Worm (Caenorhabditis elegans) whole organism, young adult: Measurements from ENCODE around the gene B0228.7.

Experiments used
- F57A8.1 ChIP-seq: fragments of 200-800 bp; sonication (Bioruptor generic); optimal IDR thresholded peaks from 2 replicates; lab custom pipeline; 2018; ENCODE audit warnings: mild to moderate bottlenecking, missing genetic modification characterization, moderate library complexity, missing compliant biosample characterization
- ama-1 ChIP-seq, 3 experiments: fragments of 150-350 bp in 1 of 3; sonication (generic microtip) in 2 of 3; optimal IDR thresholded peaks; 2 replicates each; lab custom pipeline; 2014 to 2018; ENCODE audit warnings: missing biosample characterization in 2 of 3, missing genetic modification characterization in 2 of 3, missing genetic modification reagents in 2 of 3
- fkh-3 ChIP-seq: sonication (generic microtip); optimal IDR thresholded peaks from 2 replicates; lab custom pipeline; 2016; ENCODE audit warnings: mild to moderate bottlenecking, missing genetic modification characterization, missing compliant biosample characterization
- hsf-1 ChIP-seq: fragments of 200-800 bp; sonication (Bioruptor generic); IDR thresholded peaks from 2 replicates; pipeline ENCODE4 v1.3.6; 2022; ENCODE audit warnings: missing genetic modification reagents, missing genetic modification characterization, missing compliant biosample characterization
- nfya-1 ChIP-seq: sonication (generic microtip); optimal IDR thresholded peaks from 2 replicates; lab custom pipeline; 2017; ENCODE audit warnings: antibody characterized with exemption, missing compliant biosample characterization, missing genetic modification characterization, borderline replicate concordance; ENCODE audit not compliant: insufficient read depth
- nfyb-1 ChIP-seq: fragments of 200-800 bp; sonication (Bioruptor generic); IDR thresholded peaks from 2 replicates; pipeline ENCODE4 v1.3.6; 2022; ENCODE audit warnings: missing genetic modification reagents, missing genetic modification characterization, missing compliant biosample characterization
- snpc-4 ChIP-seq, 5 experiments: fragments of 150-350 bp in 1 of 5; sonication (generic microtip) in 4 of 5; optimal IDR thresholded peaks; 2 replicates each; lab custom pipeline; 2014 to 2018; ENCODE audit warnings: missing genetic modification characterization in 5 of 5, missing biosample characterization in 3 of 5, antibody characterized with exemption in 2 of 5, mild to moderate bottlenecking in 2 of 5, missing compliant biosample characterization in 2 of 5, missing genotype in 2 of 5, moderate library complexity in 2 of 5, missing genetic modification reagents in 1 of 5
- ztf-3 ChIP-seq: fragments of 200-800 bp; sonication (Bioruptor generic); optimal IDR thresholded peaks from 2 replicates; lab custom pipeline; 2018; ENCODE audit warnings: mild to moderate bottlenecking, missing genetic modification characterization, missing compliant biosample characterization

DNA sequence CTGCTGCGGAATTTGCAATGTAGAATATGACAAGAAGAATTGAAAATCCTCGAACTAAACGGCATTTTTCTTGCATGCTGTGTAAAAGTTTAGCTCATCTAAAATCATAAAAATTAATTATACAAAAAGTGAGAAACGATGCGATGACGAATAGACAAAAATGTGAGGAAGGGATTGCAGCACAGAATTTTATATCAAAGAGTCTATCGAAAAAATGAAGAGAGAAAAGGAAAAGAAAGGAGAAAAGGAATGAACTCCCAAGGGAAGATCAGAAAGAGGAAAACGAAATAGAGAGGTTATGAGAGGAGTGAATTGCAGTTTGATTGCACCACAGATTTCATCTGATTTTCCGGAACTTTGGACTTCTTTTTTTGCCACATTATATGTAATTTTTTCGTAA, 35.4 kb upstream of the B0228.7 start, which contains the start of gene glr-4:
- no peak for TF ChIP-seq ama-1 (optimal IDR thresholded peaks at IDR 0.05; lab: Kevin White, UChicago)
- TF ChIP-seq ama-1 (GFP tag; optimal IDR thresholded peaks at IDR 0.05; lab: Kevin White, UChicago) = no peak
- TF ChIP-seq snpc-4 (GFP tag; optimal IDR thresholded peaks at IDR 0.05; lab: Kevin White, UChicago) = no peak
- no peak for TF ChIP-seq snpc-4 (tag; optimal IDR thresholded peaks at IDR 0.05; lab: Kevin White, UChicago)
- no peak for TF ChIP-seq hsf-1
- TF ChIP-seq ztf-3 = no peak
- no peak for TF ChIP-seq nfya-1
- TF ChIP-seq F57A8.1 (GFP tag; lab: Kevin White, UChicago) = no peak
- no peak for TF ChIP-seq nfyb-1 (GFP tag; lab: Robert Waterston, UW)
- TF ChIP-seq fkh-3 (tag; lab: Kevin White, UChicago) = no peak
